ENCODE assay signal across 4 fruit fly cellular contexts in the genomic region with DNA sequence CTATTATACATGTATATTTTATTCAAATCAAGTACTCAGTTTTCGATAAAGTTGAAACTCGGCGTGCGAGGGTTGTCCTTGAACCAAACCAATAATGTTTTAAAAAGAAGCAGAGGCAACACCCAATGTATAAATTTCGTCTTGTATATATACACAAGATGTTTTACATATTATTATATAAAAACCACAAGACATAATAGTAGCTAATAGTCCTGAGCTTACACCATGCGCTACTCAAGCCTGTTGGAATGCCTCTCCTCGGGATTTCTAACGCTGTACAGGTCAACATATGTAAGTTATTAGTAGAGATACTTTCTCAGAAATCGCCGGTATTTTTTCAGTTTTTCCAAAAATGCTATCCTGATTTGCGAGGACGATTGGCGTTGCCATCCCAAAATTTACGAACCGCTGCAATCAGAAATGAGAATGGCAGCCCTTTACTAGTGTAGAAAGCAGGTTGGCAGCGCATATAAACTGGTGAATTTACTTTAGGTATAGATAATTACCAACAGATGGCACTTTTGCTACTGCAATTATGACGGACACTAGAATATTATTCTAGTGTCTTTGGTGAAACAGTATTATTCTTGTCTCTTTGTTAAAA.
TF ChIP-seq lines count a peak whose summit lies in the region.

No protein-coding gene starts in this region.

- peak; percentile 95 to 96 for TF ChIP-seq CTCF in S2 (optimal IDR thresholded peaks at IDR 0.05; lab: Kevin White, UChicago)
- TF ChIP-seq CTCF in whole organism, embryonic (GFP tag; optimal IDR thresholded peaks at IDR 0.05; lab: Kevin White, UChicago), result peak; percentile 93

TF ChIP-seq in whole organism, embryonic, 481 proteins besides CTCF, POLR2A, EP300 and RAD21 (continues in another document):
- TF ChIP-seq vvl (GFP tag; IDR thresholded peaks at IDR 0.05; lab: Robert Waterston, UW), result peak; percentile 61; the same call in 1 of the 2 replicates
- TF ChIP-seq Drgx (GFP tag; IDR thresholded peaks at IDR 0.05; lab: Robert Waterston, UW), result no peak
- no peak for TF ChIP-seq CG14860 (GFP tag; IDR thresholded peaks at IDR 0.05; lab: Robert Waterston, UW; ENCODE audit: partially characterized antibody)
- peak; percentile 33; the same call in 1 of the 2 replicates for TF ChIP-seq Bgb (GFP tag; IDR thresholded peaks at IDR 0.05; lab: Robert Waterston, UW; ENCODE audit: partially characterized antibody)
- no peak for TF ChIP-seq MTF-1 (GFP tag; optimal IDR thresholded peaks at IDR 0.05; lab: Kevin White, UChicago; ENCODE audit: borderline replicate concordance)
- no peak for TF ChIP-seq CG9609 (GFP tag; optimal IDR thresholded peaks at IDR 0.05; lab: Kevin White, UChicago)
- no peak for TF ChIP-seq mld (GFP tag; IDR thresholded peaks at IDR 0.05; lab: Robert Waterston, UW; ENCODE audit: partially characterized antibody)
- TF ChIP-seq Lhr (GFP tag; optimal IDR thresholded peaks at IDR 0.05; lab: Kevin White, UChicago), result peak; percentile 96
- TF ChIP-seq Adf1 (GFP tag; IDR thresholded peaks at IDR 0.05; lab: Robert Waterston, UW), result no peak
- TF ChIP-seq ab (GFP tag; optimal IDR thresholded peaks at IDR 0.05; lab: Kevin White, UChicago), result no peak
- TF ChIP-seq CG33213 (GFP tag; optimal IDR thresholded peaks at IDR 0.05; lab: Kevin White, UChicago), result peak; percentile 75
- no peak for TF ChIP-seq CG18599 (GFP tag; optimal IDR thresholded peaks at IDR 0.05; lab: Kevin White, UChicago)
- peak in 1 of 2 experiments; percentile 90 for TF ChIP-seq Pdp1 (GFP tag; optimal IDR thresholded peaks at IDR 0.05; lab: Kevin White, UChicago)
- TF ChIP-seq da (GFP tag; optimal IDR thresholded peaks at IDR 0.05; lab: Kevin White, UChicago), result no peak
- TF ChIP-seq phol (tag; optimal IDR thresholded peaks at IDR 0.05; lab: Kevin White, UChicago), result peak; percentile 36
- TF ChIP-seq Dp (GFP tag; optimal IDR thresholded peaks at IDR 0.05; lab: Kevin White, UChicago), result peak; percentile 8
- TF ChIP-seq CG17912 (GFP tag; optimal IDR thresholded peaks at IDR 0.05; lab: Kevin White, UChicago), result no peak
- TF ChIP-seq knrl (GFP tag; IDR thresholded peaks at IDR 0.05; lab: Robert Waterston, UW; ENCODE audit: partially characterized antibody), result peak; percentile 42; the same call in 1 of the 3 replicates
- TF ChIP-seq ken (GFP tag; IDR thresholded peaks at IDR 0.05; lab: Robert Waterston, UW), result no peak
- TF ChIP-seq Hr51 (GFP tag; optimal IDR thresholded peaks at IDR 0.05; lab: Kevin White, UChicago), result no peak
- TF ChIP-seq HmgD (GFP tag; optimal IDR thresholded peaks at IDR 0.05; lab: Kevin White, UChicago), result no peak
- TF ChIP-seq cg (GFP tag; optimal IDR thresholded peaks at IDR 0.05; lab: Kevin White, UChicago), result no peak
- no peak for TF ChIP-seq MBD-R2 (GFP tag; IDR thresholded peaks at IDR 0.05; lab: Robert Waterston, UW)
- no peak for TF ChIP-seq tgo (GFP tag; IDR thresholded peaks at IDR 0.05; lab: Robert Waterston, UW)
- no peak for TF ChIP-seq CG14014 (GFP tag; IDR thresholded peaks at IDR 0.05; lab: Robert Waterston, UW)
- TF ChIP-seq Hmr (GFP tag; optimal IDR thresholded peaks at IDR 0.05; lab: Kevin White, UChicago), result peak; percentile 52

TF ChIP-seq in whole organism, prepupa, 60 proteins besides CTCF, POLR2A, EP300 and RAD21:
- no peak for TF ChIP-seq salr (GFP tag; optimal IDR thresholded peaks at IDR 0.05; lab: Kevin White, UChicago)
- TF ChIP-seq dac (GFP tag; optimal IDR thresholded peaks at IDR 0.05; lab: Kevin White, UChicago), result no peak
- peak; percentile 23 for TF ChIP-seq Eip78C (GFP tag; lab: Kevin White, UChicago)

TF ChIP-seq in whole organism, wandering third instar larva, 38 proteins besides CTCF, POLR2A, EP300 and RAD21:
- TF ChIP-seq CrebA (GFP tag; optimal IDR thresholded peaks at IDR 0.05; lab: Kevin White, UChicago; ENCODE audit: borderline replicate concordance), result no peak
- peak; percentile 61 for TF ChIP-seq Myc (optimal IDR thresholded peaks at IDR 0.05; lab: Kevin White, UChicago)
